Fruit fly (Drosophila melanogaster) whole organism, embryonic: ENCODE data around the gene CaMKI.

Source experiments
- Abd-B ChIP-seq: fragments of 200-800 bp; sonication (Bioruptor generic); optimal IDR thresholded peaks from 2 replicates; lab custom pipeline; 2018; ENCODE audit warnings: missing biosample characterization, mild to moderate bottlenecking, missing genetic modification characterization, moderate library complexity
- Asciz ChIP-seq: fragments of 200-800 bp; sonication (Bioruptor generic); optimal IDR thresholded peaks from 2 replicates; lab custom pipeline; 2017; ENCODE audit warnings: missing biosample characterization, mild to moderate bottlenecking, missing genetic modification characterization, missing genetic modification reagents
- Bdp1 ChIP-seq: fragments of 200-800 bp; sonication (Bioruptor generic); optimal IDR thresholded peaks from 3 replicates; lab custom pipeline; 2016; ENCODE audit warnings: missing biosample characterization, missing genetic modification characterization
- BtbVII ChIP-seq: fragments of 200-800 bp; sonication (Bioruptor generic); optimal IDR thresholded peaks from 3 replicates; lab custom pipeline; 2017; ENCODE audit warnings: missing biosample characterization, mild to moderate bottlenecking, missing genetic modification characterization
- CG10267 ChIP-seq: fragments of 200-800 bp; sonication (Bioruptor generic); optimal IDR thresholded peaks from 2 replicates; lab custom pipeline; 2018; ENCODE audit warnings: missing biosample characterization, mild to moderate bottlenecking, missing genetic modification characterization, moderate library complexity
- CG10543 ChIP-seq: fragments of 200-800 bp; sonication (Bioruptor generic); optimal IDR thresholded peaks from 3 replicates; lab custom pipeline; 2017; ENCODE audit warnings: missing biosample characterization, mild to moderate bottlenecking, missing genetic modification characterization, moderate library complexity
- CG12104 ChIP-seq: fragments of 200-800 bp; sonication (Bioruptor generic); optimal IDR thresholded peaks from 3 replicates; lab custom pipeline; 2016; ENCODE audit warnings: missing biosample characterization, missing genetic modification characterization
- CG12299 ChIP-seq: fragments of 200-800 bp; sonication (Bioruptor generic); optimal IDR thresholded peaks from 2 replicates; lab custom pipeline; 2018; ENCODE audit warnings: missing biosample characterization, mild to moderate bottlenecking, missing genetic modification characterization
- CG12942 ChIP-seq: fragments of 200-800 bp; sonication (Bioruptor generic); optimal IDR thresholded peaks from 3 replicates; lab custom pipeline; 2016; ENCODE audit warnings: missing biosample characterization, missing genetic modification characterization
- CG13296 ChIP-seq: fragments of 200-800 bp; sonication (Bioruptor generic); optimal IDR thresholded peaks from 3 replicates; lab custom pipeline; 2018; ENCODE audit warnings: missing biosample characterization, mild to moderate bottlenecking, missing genetic modification characterization
- CG14860 ChIP-seq: fragments of 200-800 bp; sonication (Bioruptor generic); IDR thresholded peaks from 3 replicates; pipeline ENCODE4 v1.3.6; 2022; ENCODE audit warnings: missing biosample characterization, missing genetic modification characterization; ENCODE audit not compliant: partially characterized antibody
- CG15269 ChIP-seq: fragments of 200-800 bp; sonication (Bioruptor generic); optimal IDR thresholded peaks from 2 replicates; lab custom pipeline; 2018; ENCODE audit warnings: missing biosample characterization, mild to moderate bottlenecking, missing genetic modification characterization, moderate library complexity
- CG17568 ChIP-seq: fragments of 200-800 bp; sonication (Bioruptor generic); optimal IDR thresholded peaks from 2 replicates; lab custom pipeline; 2018; ENCODE audit warnings: missing biosample characterization, mild to moderate bottlenecking, missing genetic modification characterization, moderate library complexity
- CG17912 ChIP-seq: fragments of 200-800 bp; sonication (Bioruptor generic); optimal IDR thresholded peaks from 2 replicates; lab custom pipeline; 2018; ENCODE audit warnings: missing biosample characterization, mild to moderate bottlenecking, missing genetic modification characterization
- CG2202 ChIP-seq: fragments of 200-800 bp; sonication (Bioruptor generic); optimal IDR thresholded peaks from 2 replicates; lab custom pipeline; 2018; ENCODE audit warnings: missing biosample characterization, mild to moderate bottlenecking, missing genetic modification characterization
- CG30020 ChIP-seq: fragments of 200-800 bp; optimal IDR thresholded peaks from 2 replicates; lab custom pipeline; 2019; ENCODE audit warnings: missing biosample characterization, mild to moderate bottlenecking, missing genetic modification characterization, moderate library complexity
- CG32772 ChIP-seq: fragments of 200-800 bp; sonication (Bioruptor generic); IDR thresholded peaks from 2 replicates; pipeline ENCODE4 v1.3.6; 2022; ENCODE audit warnings: missing biosample characterization, missing genetic modification characterization
- CG34376 ChIP-seq: fragments of 200-800 bp; sonication (Bioruptor generic); optimal IDR thresholded peaks from 2 replicates; lab custom pipeline; 2018; ENCODE audit warnings: missing biosample characterization, mild to moderate bottlenecking, missing genetic modification characterization
- CG4854 ChIP-seq: fragments of 200-800 bp; sonication (Bioruptor generic); optimal IDR thresholded peaks from 2 replicates; lab custom pipeline; 2016; ENCODE audit warnings: missing biosample characterization, missing genetic modification characterization, inconsistent platforms
- CG8089 ChIP-seq: fragments of 200-800 bp; sonication (Bioruptor generic); optimal IDR thresholded peaks from 3 replicates; lab custom pipeline; 2016; ENCODE audit warnings: missing biosample characterization, missing genetic modification characterization
- CTCF ChIP-seq: fragments of 200-800 bp; sonication (Bioruptor generic); optimal IDR thresholded peaks from 2 replicates; lab custom pipeline; 2017; ENCODE audit warnings: missing biosample characterization, mild to moderate bottlenecking, missing genetic modification characterization, moderate library complexity
- CkIIα-i1 ChIP-seq: fragments of 200-800 bp; sonication (Bioruptor generic); IDR thresholded peaks from 2 replicates; pipeline ENCODE4 v1.3.6; 2022; ENCODE audit warnings: missing biosample characterization, missing genetic modification characterization
- CrebB ChIP-seq: fragments of 200-800 bp; sonication (Bioruptor generic); optimal IDR thresholded peaks from 3 replicates; lab custom pipeline; 2018; ENCODE audit warnings: missing biosample characterization, mild to moderate bottlenecking, missing genetic modification characterization
- Dad ChIP-seq: fragments of 200-800 bp; sonication (Bioruptor generic); optimal IDR thresholded peaks from 3 replicates; lab custom pipeline; 2016; ENCODE audit warnings: missing biosample characterization, missing genetic modification characterization
- Dp ChIP-seq: fragments of 200-800 bp; sonication (Bioruptor generic); optimal IDR thresholded peaks from 2 replicates; lab custom pipeline; 2018; ENCODE audit warnings: missing biosample characterization, mild to moderate bottlenecking, missing genetic modification characterization, moderate library complexity
- E2f1 ChIP-seq: fragments of 200-800 bp; sonication (Bioruptor generic); IDR thresholded peaks from 2 replicates; pipeline ENCODE4 v1.3.6; 2022; ENCODE audit warnings: missing biosample characterization, missing genetic modification characterization
- HLH4C ChIP-seq: fragments of 200-800 bp; sonication (Bioruptor generic); IDR thresholded peaks from 3 replicates; pipeline ENCODE4 v1.3.6; 2022; ENCODE audit warnings: missing biosample characterization, missing genetic modification characterization; ENCODE audit not compliant: partially characterized antibody
- HLH54F ChIP-seq: fragments of 200-800 bp; sonication (Bioruptor generic); optimal IDR thresholded peaks from 3 replicates; lab custom pipeline; 2016; ENCODE audit warnings: missing biosample characterization, missing genetic modification characterization
- Hey ChIP-seq: fragments of 200-800 bp; sonication (Bioruptor generic); optimal IDR thresholded peaks from 3 replicates; lab custom pipeline; 2018; ENCODE audit warnings: missing biosample characterization, mild to moderate bottlenecking, missing genetic modification characterization
- Kr ChIP-seq: fragments of 200-800 bp; sonication (Bioruptor generic); optimal IDR thresholded peaks from 2 replicates; lab custom pipeline; 2017; ENCODE audit warnings: missing biosample characterization, mild to moderate bottlenecking, missing genetic modification characterization
- MESR4 ChIP-seq: fragments of 200-800 bp; sonication (Bioruptor generic); optimal IDR thresholded peaks from 2 replicates; lab custom pipeline; 2018; ENCODE audit warnings: missing biosample characterization, mild to moderate bottlenecking, missing genetic modification characterization, moderate library complexity
- Med ChIP-seq: fragments of 200-800 bp; sonication (Bioruptor generic); peaks from one replicate; lab custom pipeline; 2016; ENCODE audit warnings: missing biosample characterization, missing genetic modification characterization, mild to moderate bottlenecking, inconsistent platforms, moderate library complexity
- NfI ChIP-seq: fragments of 200-800 bp; sonication (Bioruptor generic); optimal IDR thresholded peaks from 3 replicates; lab custom pipeline; 2018; ENCODE audit warnings: missing biosample characterization, mild to moderate bottlenecking, missing genetic modification characterization, moderate library complexity
- Opbp ChIP-seq: fragments of 200-800 bp; sonication (Bioruptor generic); IDR thresholded peaks from 3 replicates; pipeline ENCODE4 v1.3.6; 2022; ENCODE audit warnings: missing biosample characterization, missing genetic modification characterization; ENCODE audit not compliant: partially characterized antibody
- PHDP ChIP-seq: fragments of 200-800 bp; sonication (Bioruptor generic); optimal IDR thresholded peaks from 3 replicates; lab custom pipeline; 2018; ENCODE audit warnings: missing biosample characterization, mild to moderate bottlenecking, missing genetic modification characterization, moderate library complexity
- YL-1 ChIP-seq: fragments of 200-800 bp; sonication (Bioruptor generic); optimal IDR thresholded peaks from 3 replicates; lab custom pipeline; 2017; ENCODE audit warnings: missing biosample characterization, mild to moderate bottlenecking, missing genetic modification characterization
- ap ChIP-seq: fragments of 200-800 bp; sonication (Bioruptor generic); IDR thresholded peaks from 2 replicates; pipeline ENCODE4 v1.3.6; 2022; ENCODE audit warnings: missing biosample characterization, missing genetic modification characterization
- dan ChIP-seq: fragments of 200-800 bp; sonication (Bioruptor generic); IDR thresholded peaks from 2 replicates; pipeline ENCODE4 v1.3.6; 2022; ENCODE audit warnings: missing biosample characterization, missing genetic modification characterization
- disco-r ChIP-seq: fragments of 200-800 bp; sonication (Bioruptor generic); optimal IDR thresholded peaks from 2 replicates; lab custom pipeline; 2016; ENCODE audit warnings: missing biosample characterization, missing genetic modification characterization
- exex ChIP-seq: fragments of 200-800 bp; sonication (Bioruptor generic); optimal IDR thresholded peaks from 4 replicates; lab custom pipeline; 2018; ENCODE audit warnings: missing biosample characterization, mild to moderate bottlenecking, missing genetic modification characterization, moderate library complexity
- lbe ChIP-seq: fragments of 200-800 bp; sonication (Bioruptor generic); optimal IDR thresholded peaks from 2 replicates; lab custom pipeline; 2016; ENCODE audit warnings: missing biosample characterization, mild to moderate bottlenecking, missing genetic modification characterization
- onecut ChIP-seq: fragments of 200-800 bp; sonication (Bioruptor generic); IDR thresholded peaks from 2 replicates; pipeline ENCODE4 v1.3.6; 2022; ENCODE audit warnings: missing biosample characterization, missing genetic modification characterization
- pita ChIP-seq: fragments of 200-800 bp; sonication (Bioruptor generic); optimal IDR thresholded peaks from 2 replicates; lab custom pipeline; 2017; ENCODE audit warnings: missing biosample characterization, mild to moderate bottlenecking, missing genetic modification characterization
- schlank ChIP-seq: fragments of 200-800 bp; sonication (Bioruptor generic); optimal IDR thresholded peaks from 2 replicates; lab custom pipeline; 2018; ENCODE audit warnings: missing biosample characterization, mild to moderate bottlenecking, missing genetic modification characterization
- sens ChIP-seq: fragments of 200-800 bp; sonication (Bioruptor generic); peaks from one replicate; lab custom pipeline; 2016; ENCODE audit warnings: missing biosample characterization, missing genetic modification characterization
- slbo ChIP-seq: fragments of 200-800 bp; sonication (Bioruptor generic); IDR thresholded peaks from 2 replicates; pipeline ENCODE4 v1.3.6; 2022; ENCODE audit warnings: missing biosample characterization, missing genetic modification characterization
- tio ChIP-seq: fragments of 200-800 bp; sonication (Bioruptor generic); optimal IDR thresholded peaks from 2 replicates; lab custom pipeline; 2017; ENCODE audit warnings: missing biosample characterization, missing genetic modification characterization, inconsistent platforms
- tll ChIP-seq, 2 experiments: fragments of 200-800 bp in 1 of 2; fragments of >200 bp in 1 of 2; sonication (Bioruptor generic) in 1 of 2; optimal IDR thresholded peaks; 2 replicates each; lab custom pipeline; 2017 to 2019; ENCODE audit warnings: missing biosample characterization in 2 of 2, missing genetic modification characterization in 2 of 2, mild to moderate bottlenecking in 1 of 2, moderate library complexity in 1 of 2
- trh ChIP-seq: fragments of 200-800 bp; sonication (Bioruptor generic); optimal IDR thresholded peaks from 2 replicates; lab custom pipeline; 2016; ENCODE audit warnings: missing biosample characterization, missing genetic modification characterization
- ttk ChIP-seq: fragments of 200-800 bp; sonication (Bioruptor generic); IDR thresholded peaks from 2 replicates; pipeline ENCODE4 v2.1.2; 2022; ENCODE audit warnings: missing biosample characterization, missing genetic modification characterization
- wek ChIP-seq: fragments of 200-800 bp; sonication (Bioruptor generic); optimal IDR thresholded peaks from 3 replicates; lab custom pipeline; 2018; ENCODE audit warnings: missing biosample characterization, mild to moderate bottlenecking, missing genetic modification characterization, moderate library complexity

Gene CaMKI

DNA sequence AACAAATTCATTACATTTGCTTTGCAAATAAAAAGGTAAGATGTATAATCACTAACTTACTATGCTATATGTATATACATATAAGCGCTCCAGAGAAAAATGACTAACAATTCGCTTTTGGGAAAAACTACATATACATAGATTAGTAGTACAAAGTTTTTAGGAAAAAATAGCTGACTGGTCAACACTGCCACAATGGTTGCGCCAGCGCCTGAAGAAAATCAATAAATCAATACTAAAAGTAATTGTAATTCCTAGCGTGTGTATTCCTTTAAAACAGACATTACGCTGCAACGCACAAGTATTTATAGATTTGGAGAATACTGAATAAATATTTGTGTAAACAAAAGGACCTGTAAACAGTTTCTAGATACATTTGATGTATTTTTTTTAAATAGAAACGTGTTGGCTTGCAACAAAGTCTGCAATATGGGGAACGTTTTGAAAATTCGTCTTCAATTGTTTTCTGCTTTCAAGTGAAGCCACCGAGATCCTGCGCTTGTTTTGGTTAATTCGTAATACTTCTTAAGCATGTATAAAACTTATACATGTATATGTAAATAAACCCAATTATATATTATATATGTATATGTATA is 725 bp downstream of the CaMKI start (continued):
- TF ChIP-seq CkIIα-i1 (GFP tag; lab: Robert Waterston, UW) (no peak), PHDP (tag; lab: Kevin White, UChicago) (peak; percentile 2), BtbVII (GFP tag; lab: Kevin White, UChicago) (peak; percentile 75), Med (peak; percentile 87), onecut (GFP tag; lab: Robert Waterston, UW) (peak; percentile 100), CG15269 (no peak), dan (GFP tag; lab: Robert Waterston, UW) (no peak), sens (GFP tag; lab: Kevin White, UChicago) (peak; percentile 73), CTCF (GFP tag; lab: Kevin White, UChicago) (peak; percentile 59), CG30020 (tag; lab: Kevin White, UChicago) (peak; percentile 47), Dp (GFP tag; lab: Kevin White, UChicago) (no peak), CrebB (tag; lab: Kevin White, UChicago) (peak; percentile 65), tio (no peak), CG8089 (GFP tag; lab: Kevin White, UChicago) (peak; percentile 1), lbe (GFP tag; lab: Kevin White, UChicago) (no peak), E2f1 (no peak), CG2202 (tag; lab: Kevin White, UChicago) (no peak), CG10543 (GFP tag; lab: Kevin White, UChicago) (peak; percentile 41), exex (tag; lab: Kevin White, UChicago) (no peak), Bdp1 (GFP tag; lab: Kevin White, UChicago) (no peak), CG12104 (GFP tag; lab: Kevin White, UChicago) (no peak), wek (peak; percentile 87), CG14860 (GFP tag; lab: Robert Waterston, UW) (no peak), YL-1 (GFP tag; lab: Kevin White, UChicago) (peak; percentile 71), CG12299 (tag; lab: Kevin White, UChicago) (peak; percentile 36), CG17912 (GFP tag; lab: Kevin White, UChicago) (peak; percentile 84), Dad (GFP tag; lab: Kevin White, UChicago) (no peak), Abd-B (GFP tag; lab: Kevin White, UChicago) (no peak), pita (no peak), CG12942 (GFP tag; lab: Kevin White, UChicago) (no peak), slbo (GFP tag; lab: Robert Waterston, UW) (no peak), Hey (tag; lab: Kevin White, UChicago) (no peak), NfI (GFP tag; lab: Kevin White, UChicago) (no peak), CG13296 (GFP tag; lab: Kevin White, UChicago) (peak; percentile 75), HLH54F (GFP tag; lab: Kevin White, UChicago) (no peak), trh (GFP tag; lab: Kevin White, UChicago) (no peak), CG34376 (peak; percentile 91), disco-r (GFP tag; lab: Kevin White, UChicago) (peak; percentile 26), Kr (GFP tag; lab: Kevin White, UChicago) (no peak), HLH4C (no peak), Asciz (GFP tag; lab: Kevin White, UChicago) (peak; percentile 85), ap (GFP tag; lab: Robert Waterston, UW) (no peak), schlank (tag; lab: Kevin White, UChicago) (peak; percentile 9), CG10267 (tag; lab: Kevin White, UChicago) (peak; percentile 14), CG4854 (GFP tag; lab: Kevin White, UChicago) (no peak), CG17568 (GFP tag; lab: Kevin White, UChicago) (peak; percentile 80), MESR4 (GFP tag; lab: Kevin White, UChicago) (peak; percentile 92), CG32772 (GFP tag; lab: Robert Waterston, UW) (no peak), ttk (GFP tag; lab: Robert Waterston, UW) (no peak), Opbp (no peak), tll (GFP tag; optimal IDR thresholded peaks at IDR 0.05; lab: Kevin White, UChicago) (no peak)
